Fruit fly (Drosophila melanogaster) whole organism, adult: ENCODE data around the gene dyl.

ENCODE experiments used
- CG11617 ChIP-seq: fragments of 200-800 bp; sonication (Bioruptor generic); optimal IDR thresholded peaks from 2 replicates; lab custom pipeline; 2017; ENCODE audit warnings: mild to moderate bottlenecking, missing biosample characterization, missing genetic modification reagents, missing genetic modification characterization
- CG12768 ChIP-seq: fragments of 200-800 bp; sonication (Bioruptor generic); optimal IDR thresholded peaks from 2 replicates; lab custom pipeline; 2017; ENCODE audit warnings: missing biosample characterization, missing genetic modification characterization, mild to moderate bottlenecking, moderate library complexity, missing genetic modification reagents
- CG33017 ChIP-seq: fragments of 200-800 bp; sonication (Bioruptor generic); optimal IDR thresholded peaks from 2 replicates; lab custom pipeline; 2018; ENCODE audit warnings: missing biosample characterization, mild to moderate bottlenecking, missing genetic modification characterization, moderate library complexity
- CG5204 ChIP-seq: fragments of 200-800 bp; sonication (Bioruptor generic); optimal IDR thresholded peaks from 2 replicates; lab custom pipeline; 2016; ENCODE audit warnings: missing biosample characterization, missing genetic modification characterization
- CG7045 ChIP-seq: fragments of 200-800 bp; sonication (Bioruptor generic); optimal IDR thresholded peaks from 2 replicates; lab custom pipeline; 2017; ENCODE audit warnings: missing biosample characterization, mild to moderate bottlenecking, missing genetic modification characterization
- Mnt ChIP-seq: fragments of 200-800 bp; sonication (Bioruptor generic); optimal IDR thresholded peaks from 2 replicates; lab custom pipeline; 2016; ENCODE audit warnings: missing biosample characterization, mild to moderate bottlenecking, missing genetic modification characterization
- bab1 ChIP-seq: fragments of 200-800 bp; sonication (Bioruptor generic); optimal IDR thresholded peaks from 3 replicates; lab custom pipeline; 2019; ENCODE audit warnings: missing biosample characterization, mild to moderate bottlenecking, missing genetic modification characterization, moderate library complexity
- kay ChIP-seq: fragments of 200-800 bp; sonication (Bioruptor generic); peaks from one replicate; lab custom pipeline; 2016; ENCODE audit warnings: missing biosample characterization, missing genetic modification characterization, borderline replicate concordance
- ovo ChIP-seq: fragments of 200-800 bp; sonication (Bioruptor generic); optimal IDR thresholded peaks from 2 replicates; lab custom pipeline; 2016; ENCODE audit warnings: missing biosample characterization, missing genetic modification characterization
- pad ChIP-seq: fragments of 200-800 bp; sonication (Bioruptor generic); optimal IDR thresholded peaks from 3 replicates; lab custom pipeline; 2017; ENCODE audit warnings: missing biosample characterization, missing genetic modification characterization, mild to moderate bottlenecking, moderate library complexity, missing genetic modification reagents
- toe ChIP-seq: fragments of 200-800 bp; sonication (Bioruptor generic); optimal IDR thresholded peaks from 2 replicates; lab custom pipeline; 2016; ENCODE audit warnings: missing biosample characterization, missing genetic modification characterization

DNA sequence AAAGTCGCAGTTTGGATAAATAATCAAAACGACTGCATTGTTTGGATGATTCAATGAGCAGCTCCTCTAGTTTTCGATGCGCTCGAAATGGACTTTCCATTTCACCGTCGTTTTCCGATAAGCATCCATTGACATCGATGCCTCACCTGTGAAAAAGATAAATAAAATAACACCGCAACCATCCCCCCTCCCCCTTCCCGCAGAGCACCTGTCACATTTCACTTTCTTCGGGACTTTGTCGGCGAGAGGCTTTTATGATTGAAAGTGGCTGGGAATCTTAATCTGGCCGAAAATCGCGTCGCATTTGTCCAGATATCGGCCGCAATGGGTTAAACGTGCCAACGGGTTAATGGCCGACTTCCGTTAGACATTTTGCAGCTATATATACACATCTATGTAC, 38.3 kb downstream of the dyl start:
- TF ChIP-seq toe (GFP tag; lab: Kevin White, UChicago) = no peak
- no peak for TF ChIP-seq CG12768 (GFP tag; lab: Kevin White, UChicago)
- no peak for TF ChIP-seq CG33017 (tag; lab: Kevin White, UChicago)
- no peak for TF ChIP-seq CG11617 (GFP tag; lab: Kevin White, UChicago)
- TF ChIP-seq ovo (GFP tag; lab: Kevin White, UChicago) = no peak
- no peak for TF ChIP-seq CG7045 (GFP tag; lab: Kevin White, UChicago)
- no peak for TF ChIP-seq bab1 (GFP tag; lab: Kevin White, UChicago)
- TF ChIP-seq kay (GFP tag; lab: Kevin White, UChicago) = no peak
- no peak for TF ChIP-seq pad
- TF ChIP-seq CG5204 (GFP tag; lab: Kevin White, UChicago) = no peak
- TF ChIP-seq Mnt (GFP tag; lab: Kevin White, UChicago) = no peak
